Worm (Caenorhabditis elegans) whole organism, dauer: Measurements from ENCODE around the gene Y67A10A.11.

Experiments used
- unc-62 ChIP-seq: sonication (generic microtip); optimal IDR thresholded peaks from 2 replicates; lab custom pipeline; 2017; ENCODE audit warnings: missing biosample characterization, missing genetic modification reagents, missing genetic modification characterization

The Y67A10A.11 gene

ce11 chrIV:14339657-14340056 lies at the start of gene Y67A10A.11:
Gene Y67A10A.11 (plus strand): TSS chrIV:14339957.
- TF ChIP-seq unc-62, result no peak

DNA sequence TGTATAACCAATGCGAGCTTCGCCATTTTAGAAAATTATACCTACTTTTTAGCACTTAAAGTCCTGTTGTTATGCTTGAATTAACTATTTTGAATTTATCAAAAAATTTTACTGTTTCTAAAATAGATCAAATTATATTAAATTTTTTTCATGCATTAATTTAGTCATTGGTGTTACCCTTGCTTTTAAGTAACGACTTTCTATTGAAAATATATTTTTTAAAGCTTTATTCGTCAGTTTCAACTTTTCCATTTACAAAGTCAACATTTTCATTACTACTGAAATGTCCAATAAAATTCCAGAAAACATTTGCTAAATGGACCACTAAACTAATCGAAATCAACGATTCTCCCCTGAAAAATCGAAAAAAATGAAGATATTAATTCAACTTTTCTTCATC lies 48.2 kb upstream of the Y67A10A.11 start, which contains the start of gene Y64G10A.7:
TSS of gene Y64G10A.7 (plus strand) at position 301 of the 400 bp plus-strand sequence.
- TF ChIP-seq unc-62, result no peak

DNA sequence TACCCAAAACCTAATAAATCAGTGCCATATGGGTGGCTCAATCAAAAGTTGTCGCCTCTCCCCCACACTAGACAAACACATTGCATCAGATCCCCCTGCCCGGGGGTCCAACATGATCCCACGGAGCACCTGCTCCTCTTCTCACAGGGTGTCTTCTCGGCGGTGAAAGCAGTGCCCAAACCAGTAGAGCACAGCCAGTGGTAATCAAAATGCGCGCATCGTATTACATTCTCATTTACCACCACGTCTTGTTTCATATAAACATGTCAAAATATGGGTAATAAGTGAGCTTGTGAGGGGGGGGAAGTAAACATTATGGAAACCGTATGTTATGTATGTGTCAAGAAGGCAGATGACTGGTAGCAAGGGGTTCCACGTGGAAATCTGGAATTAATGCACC lies 44.5 kb upstream of the Y67A10A.11 start:
- no peak for TF ChIP-seq unc-62

DNA sequence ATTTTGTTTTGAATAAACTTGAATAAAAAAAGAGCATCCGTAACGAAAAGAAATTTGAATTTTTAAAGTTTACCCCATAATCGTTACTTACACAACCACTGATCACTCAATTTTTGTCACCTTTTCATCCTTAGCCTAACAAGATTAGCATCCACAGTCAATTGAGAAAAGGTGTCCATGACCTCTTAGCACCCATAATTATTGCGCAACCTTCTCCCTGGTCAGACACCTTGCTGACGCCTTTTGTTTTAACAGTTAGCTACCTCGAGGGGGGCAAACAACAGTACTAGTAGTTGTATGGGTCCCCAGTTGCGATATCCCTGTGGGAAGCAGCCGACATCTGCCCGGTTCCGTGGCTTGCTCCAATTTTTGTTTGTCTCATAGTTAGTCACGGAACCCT lies 42.7 kb upstream of the Y67A10A.11 start:
- TF ChIP-seq unc-62, result no peak

- no peak for TF ChIP-seq unc-62
These were observed 33.9 kb upstream of the Y67A10A.11 start for ce11 chrIV:14305813-14306212.

- TF ChIP-seq unc-62, result no peak
These were observed 21.7 kb upstream of the Y67A10A.11 start for ce11 chrIV:14318054-14318453.

DNA sequence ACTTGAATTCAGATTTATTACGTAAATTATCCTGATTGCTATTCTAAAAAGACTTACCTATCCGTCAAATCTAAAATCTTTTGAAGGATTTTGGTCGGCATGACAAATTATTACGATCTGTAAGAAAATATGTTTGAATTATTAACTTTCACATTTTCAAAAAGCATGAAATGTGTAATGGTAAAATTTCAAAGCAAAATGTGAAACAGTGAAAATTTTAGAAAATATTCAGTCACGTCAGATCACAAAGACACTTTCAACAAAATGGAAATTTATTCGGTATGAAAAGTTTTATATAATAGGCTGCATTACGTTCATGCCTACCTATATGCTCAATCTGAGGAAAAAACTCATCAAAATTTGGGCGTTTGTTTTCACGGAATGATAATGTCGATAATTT lies 18.1 kb upstream of the Y67A10A.11 start, which contains the start of gene fbxa-126:
TSS of gene fbxa-126 (minus strand) at position 101 of the 400 bp plus-strand sequence.
- no peak for TF ChIP-seq unc-62

- TF ChIP-seq unc-62, result no peak
These were observed 13.5 kb upstream of the Y67A10A.11 start, which contains the start of gene fbxa-83 for ce11 chrIV:14326283-14326682. Gene fbxa-83 (minus strand): TSS chrIV:14326383.

DNA sequence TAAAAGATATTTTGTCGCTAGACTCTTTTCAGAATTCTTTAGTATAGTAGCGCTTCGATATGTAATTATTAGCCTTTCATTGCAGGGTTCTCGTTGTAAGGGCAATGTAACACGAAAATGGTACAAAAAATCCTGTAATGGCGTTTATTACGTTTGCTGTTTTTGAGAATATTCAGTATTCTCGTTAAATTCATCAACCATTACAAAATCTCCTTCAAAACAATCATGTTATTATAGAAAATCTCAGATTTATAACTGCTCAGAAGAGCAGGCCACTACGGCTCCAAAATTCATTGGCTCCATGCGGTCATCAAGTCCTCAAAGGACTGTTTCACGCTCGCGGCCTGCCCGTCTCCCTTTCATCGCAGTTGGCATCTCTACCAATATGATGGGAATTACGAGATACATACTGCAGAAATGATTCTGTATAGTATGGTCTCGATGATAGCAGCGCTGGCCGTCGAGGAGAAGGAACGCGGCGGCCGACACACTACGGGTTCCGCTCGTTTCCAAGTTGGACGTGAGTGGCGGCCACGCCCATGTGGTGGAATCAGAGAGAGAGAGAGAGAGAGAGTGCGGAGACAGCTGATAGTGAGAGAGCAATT lies 13.0 kb upstream of the Y67A10A.11 start:
- TF ChIP-seq unc-62, result no peak

DNA sequence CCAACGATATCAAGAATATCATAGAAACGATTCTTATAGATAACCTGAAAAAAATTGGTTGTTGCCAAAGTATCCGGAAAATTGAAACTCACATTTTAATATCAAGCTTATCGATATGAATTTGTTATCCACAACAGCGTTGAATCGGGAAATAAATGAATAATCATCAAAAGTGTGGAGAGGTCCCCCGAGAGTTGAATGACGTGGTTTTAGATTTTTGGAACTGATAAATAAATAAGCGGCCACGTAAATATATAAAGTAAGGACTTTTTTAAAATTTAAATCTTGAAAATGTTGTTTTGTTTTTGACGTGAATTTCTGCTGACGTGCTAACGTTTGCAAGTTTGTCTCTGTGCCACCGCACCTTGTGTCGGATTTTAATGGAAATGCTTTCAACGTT lies 5.4 kb upstream of the Y67A10A.11 start, which contains the start of gene Y67A10A.3:
TSS of gene Y67A10A.3 (minus strand) at position 101 of the 400 bp plus-strand sequence.
- TF ChIP-seq unc-62, result no peak

DNA sequence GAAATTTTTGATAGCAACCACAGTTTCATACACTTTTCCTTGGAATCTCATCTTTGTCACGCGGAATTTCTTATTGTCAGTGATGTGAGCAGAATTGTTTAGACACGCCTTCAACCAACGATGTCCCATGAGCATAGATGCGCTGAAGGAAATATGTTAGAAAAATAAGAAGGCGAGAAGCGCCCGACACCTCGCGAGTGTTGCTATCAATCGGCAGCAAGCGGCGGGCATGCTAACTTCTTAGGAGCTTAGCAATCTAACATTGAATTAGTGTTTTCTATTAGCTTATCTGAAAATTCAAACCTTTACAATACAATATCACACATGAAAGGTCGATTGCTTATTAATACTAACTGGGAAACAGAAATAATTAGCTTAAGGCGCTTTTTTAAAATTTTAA lies 4.0 kb upstream of the Y67A10A.11 start:
- TF ChIP-seq unc-62, result no peak

- TF ChIP-seq unc-62, result no peak
These were observed 2.0 kb upstream of the Y67A10A.11 start, which contains the start of gene Y67A10A.2 for ce11 chrIV:14337757-14338156. Gene Y67A10A.2 (plus strand): TSS chrIV:14338057.

ce11 chrIV:14343756-14344155 lies 4.0 kb downstream of the Y67A10A.11 start, which contains the start of gene srlf-28:
Gene srlf-28 (minus strand): TSS chrIV:14343856.
- no peak for TF ChIP-seq unc-62

DNA sequence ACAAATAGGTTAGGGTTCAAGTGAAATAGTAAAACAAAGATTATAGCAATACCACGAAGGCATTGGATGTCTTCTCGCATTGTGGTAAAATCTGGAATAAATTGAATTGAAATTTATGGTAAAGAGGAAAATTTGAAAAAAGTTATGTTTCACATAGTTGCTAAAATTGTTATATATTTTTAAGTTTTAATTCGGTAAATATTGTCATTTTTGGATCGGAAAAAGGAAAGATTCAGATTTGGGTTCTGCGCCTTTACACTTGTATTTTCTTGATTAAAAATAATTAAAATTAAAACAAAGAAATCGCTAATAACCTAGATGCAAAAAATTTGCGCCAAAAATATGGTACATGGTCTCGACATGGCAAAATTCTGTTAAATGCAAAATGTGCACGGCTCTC lies 10.9 kb downstream of the Y67A10A.11 start, which contains the start of gene oac-56:
TSS of gene oac-56 (minus strand) at position 101 of the 400 bp plus-strand sequence.
- no peak for TF ChIP-seq unc-62

DNA sequence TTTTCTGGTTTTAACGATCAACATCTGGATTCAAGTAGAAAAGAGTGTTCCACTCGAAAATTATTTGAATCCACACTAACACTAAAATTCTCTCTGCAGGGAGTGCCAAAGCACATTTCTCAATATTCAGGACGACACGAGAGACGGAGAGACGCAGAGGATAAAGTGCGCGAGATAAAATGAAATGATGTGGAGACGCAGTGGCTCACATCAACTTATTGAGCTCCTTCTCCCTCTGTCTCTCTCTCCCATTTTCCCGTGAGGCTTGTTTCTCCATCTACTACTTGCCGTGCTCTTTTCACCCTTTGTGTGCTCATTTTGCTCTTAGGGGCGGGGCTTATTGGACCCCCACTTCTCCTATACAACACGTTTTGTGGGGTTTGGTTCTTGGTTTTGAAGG lies 16.4 kb downstream of the Y67A10A.11 start:
- TF ChIP-seq unc-62, result no peak

ce11 chrIV:14361189-14361588 lies 21.4 kb downstream of the Y67A10A.11 start, which contains the start of gene ssu-2:
Gene ssu-2 (plus strand): TSS chrIV:14361247.
- TF ChIP-seq unc-62, result no peak

ce11 chrIV:14365837-14366378 lies 26.2 kb downstream of the Y67A10A.11 start:
- no peak for TF ChIP-seq unc-62

DNA sequence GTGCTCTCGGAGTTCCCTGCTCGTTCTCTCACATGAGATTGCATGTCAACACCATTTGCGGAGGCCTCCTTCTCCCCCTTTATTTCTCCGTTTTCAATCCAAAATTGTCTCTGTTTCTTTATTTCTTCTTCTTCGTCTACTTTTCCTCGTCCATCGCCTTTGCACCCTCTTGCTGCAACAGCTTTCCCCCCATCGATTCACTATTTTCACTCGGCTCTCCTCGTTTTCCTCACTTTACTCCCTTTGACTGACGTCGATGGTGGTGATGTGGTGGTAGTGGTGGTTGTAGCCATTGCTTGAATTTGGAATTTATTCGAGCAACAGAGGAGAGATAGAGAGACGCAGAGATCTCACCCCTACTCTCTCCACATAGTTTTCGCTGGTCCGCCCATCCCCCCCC lies 31.9 kb downstream of the Y67A10A.11 start:
- TF ChIP-seq unc-62, result no peak
